Worm (Caenorhabditis elegans) whole organism, L2 larva: ENCODE data around the gene srx-105.

Source experiments
- ZK546.5 ChIP-seq: sonication (generic microtip); optimal IDR thresholded peaks from 2 replicates; lab custom pipeline; 2017; ENCODE audit warnings: missing biosample characterization, missing genetic modification characterization
- alr-1 ChIP-seq: fragments of 150-350 bp; optimal IDR thresholded peaks from 2 replicates; lab custom pipeline; 2014; ENCODE audit warnings: missing biosample characterization, missing genetic modification characterization
- ama-1 ChIP-seq: fragments of 150-350 bp; optimal IDR thresholded peaks from 2 replicates; lab custom pipeline; 2018; ENCODE audit warnings: inconsistent platforms
- lin-13 ChIP-seq: fragments of 150-350 bp; optimal IDR thresholded peaks from 2 replicates; lab custom pipeline; 2014; ENCODE audit warnings: missing biosample characterization, missing genetic modification reagents, missing genetic modification characterization
- mbf-1 ChIP-seq: sonication (generic microtip); optimal IDR thresholded peaks from 2 replicates; lab custom pipeline; 2017; ENCODE audit warnings: missing biosample characterization, missing genetic modification characterization
- nhr-12 ChIP-seq: fragments of 150-350 bp; optimal IDR thresholded peaks from 2 replicates; lab custom pipeline; 2014; ENCODE audit warnings: missing biosample characterization, missing genetic modification characterization
- unc-62 ChIP-seq: fragments of 150-350 bp; optimal IDR thresholded peaks from 2 replicates; lab custom pipeline; 2014; ENCODE audit warnings: missing biosample characterization, missing genetic modification reagents, missing genetic modification characterization
- ztf-11 ChIP-seq: sonication (generic microtip); optimal IDR thresholded peaks from 2 replicates; lab custom pipeline; 2017; ENCODE audit warnings: missing biosample characterization, missing genetic modification characterization

DNA sequence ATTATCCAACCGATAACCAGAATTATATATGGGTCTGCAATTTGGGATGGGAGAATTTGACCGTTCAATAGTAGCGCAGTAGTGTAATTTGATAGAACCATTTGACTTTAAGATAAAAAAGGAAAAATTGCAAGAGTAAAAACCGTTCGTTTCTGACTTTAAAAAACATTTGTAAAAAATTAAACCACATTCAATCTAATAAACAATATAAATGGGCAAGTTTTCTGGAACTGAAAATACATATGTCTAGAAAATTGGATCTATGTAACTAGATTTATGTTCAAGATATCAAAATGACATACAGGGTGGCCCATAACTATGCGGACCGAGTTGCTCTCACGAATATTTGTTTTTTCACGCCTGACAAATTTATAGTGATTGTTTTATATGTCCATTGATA is 6.5 kb downstream of the srx-105 start, which contains the start of gene srx-102:
- no peak for TF ChIP-seq ztf-11 (tag; lab: Kevin White, UChicago)
- no peak for TF ChIP-seq ZK546.5 (tag; lab: Kevin White, UChicago)
- TF ChIP-seq unc-62: no peak
- TF ChIP-seq mbf-1: no peak
- no peak for TF ChIP-seq lin-13 (GFP tag; lab: Kevin White, UChicago)
- no peak for TF ChIP-seq nhr-12 (tag; lab: Kevin White, UChicago)
- no peak for TF ChIP-seq ama-1 (lab: Kevin White, UChicago)
- no peak for TF ChIP-seq alr-1 (tag; lab: Kevin White, UChicago)
